Worm (Caenorhabditis elegans): ENCODE results near the gene anoh-1.

DNA sequence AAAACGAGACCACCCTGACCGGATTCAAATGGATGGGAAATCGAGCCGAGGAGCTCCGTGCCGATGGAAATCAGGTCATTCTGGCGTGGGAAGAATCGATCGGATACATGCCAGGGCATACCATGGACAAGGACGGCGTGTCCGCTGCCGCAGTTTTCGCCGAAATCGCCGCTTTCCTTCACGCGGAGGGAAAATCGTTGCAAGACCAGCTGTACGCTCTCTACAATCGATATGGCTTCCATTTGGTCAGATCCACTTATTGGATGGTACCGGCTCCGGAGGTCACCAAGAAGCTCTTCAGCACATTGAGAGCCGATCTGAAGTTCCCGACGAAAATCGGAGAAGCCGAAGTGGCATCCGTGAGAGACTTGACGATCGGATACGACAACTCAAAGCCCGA lies 55.6 kb downstream of the anoh-1 start:
- TF ChIP-seq him-1 (tag; optimal IDR thresholded peaks at IDR 0.05): no peak
- TF ChIP-seq dao-5 (tag; optimal IDR thresholded peaks at IDR 0.05): no peak
